Worm (Caenorhabditis elegans): ENCODE measurements around the gene alr-1.

ce11 chrX:11120808-11121207, 4.6 kb downstream of the alr-1 start, which contains the start of gene R08B4.3:
- TF ChIP-seq ztf-23 (GFP tag; IDR thresholded peaks at IDR 0.05), result no peak
- no peak for TF ChIP-seq flt-1 (GFP tag; IDR thresholded peaks at IDR 0.05)
- no peak for TF ChIP-seq tab-1 (GFP tag; IDR thresholded peaks at IDR 0.05)
- TF ChIP-seq ztf-29 (GFP tag; IDR thresholded peaks at IDR 0.05), result no peak
